Worm (Caenorhabditis elegans) whole organism, mixed stage, embryonic: ENCODE data around the gene fbxb-44.

Experiments
- elt-1 ChIP-seq: sonication (generic microtip); optimal IDR thresholded peaks from 2 replicates; lab custom pipeline; 2017; ENCODE audit warnings: missing genetic modification characterization, mild to moderate bottlenecking, missing compliant biosample characterization, antibody characterized with exemption, moderate library complexity, borderline replicate concordance; ENCODE audit not compliant: insufficient read depth
- elt-3 ChIP-seq: fragments of 150-350 bp; optimal IDR thresholded peaks from 2 replicates; lab custom pipeline; 2014; ENCODE audit warnings: missing biosample characterization, missing genetic modification characterization
- hlh-1 ChIP-seq: fragments of 150-350 bp; optimal IDR thresholded peaks from 2 replicates; lab custom pipeline; 2014; ENCODE audit warnings: missing biosample characterization, missing genetic modification reagents, missing genetic modification characterization
- mab-5 ChIP-seq: fragments of 150-350 bp; optimal IDR thresholded peaks from 2 replicates; lab custom pipeline; 2014; ENCODE audit warnings: missing biosample characterization, missing genetic modification characterization
- mep-1 ChIP-seq: fragments of 150-350 bp; optimal IDR thresholded peaks from 2 replicates; lab custom pipeline; 2017; ENCODE audit warnings: missing biosample characterization, missing genetic modification reagents, missing genetic modification characterization, inconsistent platforms
- mls-2 ChIP-seq: sonication (generic microtip); optimal IDR thresholded peaks from 2 replicates; lab custom pipeline; 2016; ENCODE audit warnings: mild to moderate bottlenecking, missing genetic modification characterization, moderate library complexity, missing compliant biosample characterization
- nhr-28 ChIP-seq: fragments of 150-350 bp; optimal IDR thresholded peaks from 2 replicates; lab custom pipeline; 2014; ENCODE audit warnings: missing biosample characterization, missing genetic modification characterization
- nhr-76 ChIP-seq: sonication (generic microtip); optimal IDR thresholded peaks from 2 replicates; lab custom pipeline; 2017; ENCODE audit warnings: missing biosample characterization, missing genetic modification characterization
- unc-39 ChIP-seq: fragments of 150-350 bp; optimal IDR thresholded peaks from 2 replicates; lab custom pipeline; 2014; ENCODE audit warnings: missing biosample characterization, missing genetic modification characterization
- unc-62 ChIP-seq: fragments of 150-350 bp; optimal IDR thresholded peaks from 2 replicates; lab custom pipeline; 2014; ENCODE audit warnings: missing biosample characterization, missing genetic modification reagents, missing genetic modification characterization
- ztf-11 ChIP-seq: fragments of 150-350 bp; optimal IDR thresholded peaks from 2 replicates; lab custom pipeline; 2014; ENCODE audit warnings: missing biosample characterization, missing genetic modification characterization

ce11 chrII:1525498-1525897 is 13.2 kb upstream of the fbxb-44 start, which contains the start of gene Y51H7BR.7:
- TF ChIP-seq mab-5 (tag; lab: Kevin White, UChicago): no peak
- TF ChIP-seq mls-2: no peak
- no peak for TF ChIP-seq elt-1 (tag; lab: Kevin White, UChicago)
- TF ChIP-seq mep-1: no peak
- no peak for TF ChIP-seq unc-39 (tag; lab: Kevin White, UChicago)
- no peak for TF ChIP-seq unc-62 (GFP tag; lab: Kevin White, UChicago)
- TF ChIP-seq elt-3 (tag; lab: Kevin White, UChicago): no peak
- TF ChIP-seq nhr-28: no peak
- no peak for TF ChIP-seq hlh-1 (tag; lab: Kevin White, UChicago)
- TF ChIP-seq ztf-11 (tag; lab: Kevin White, UChicago): no peak
- no peak for TF ChIP-seq nhr-76
